Fruit fly (Drosophila melanogaster) whole organism, pupa: ENCODE results near the gene Pten.

Source experiments
- CG10348 ChIP-seq: fragments of 200-800 bp; sonication (Bioruptor generic); IDR thresholded peaks from 2 replicates; pipeline ENCODE4 v1.3.6; 2022; ENCODE audit warnings: missing biosample characterization, missing genetic modification characterization
- CG12605 ChIP-seq: fragments of 200-800 bp; sonication (Bioruptor generic); IDR thresholded peaks from 2 replicates; pipeline ENCODE4 v1.3.6; 2022; ENCODE audit warnings: missing biosample characterization, missing genetic modification characterization
- CG13204 ChIP-seq: fragments of 200-800 bp; sonication (Bioruptor generic); optimal IDR thresholded peaks from 2 replicates; lab custom pipeline; 2018; ENCODE audit warnings: missing biosample characterization, mild to moderate bottlenecking, missing genetic modification characterization, moderate library complexity
- CG14655 ChIP-seq: fragments of 200-800 bp; sonication (Bioruptor generic); optimal IDR thresholded peaks from 3 replicates; lab custom pipeline; 2017; ENCODE audit warnings: mild to moderate bottlenecking, missing biosample characterization, missing genetic modification reagents, missing genetic modification characterization
- CG15710 ChIP-seq: fragments of 200-800 bp; sonication (Bioruptor generic); optimal IDR thresholded peaks from 2 replicates; lab custom pipeline; 2018; ENCODE audit warnings: missing biosample characterization, mild to moderate bottlenecking, missing genetic modification characterization, moderate library complexity
- CG17806 ChIP-seq: fragments of 200-800 bp; sonication (Bioruptor generic); optimal IDR thresholded peaks from 2 replicates; lab custom pipeline; 2018; ENCODE audit warnings: missing biosample characterization, mild to moderate bottlenecking, missing genetic modification characterization, moderate library complexity
- CG32121 ChIP-seq: fragments of 200-800 bp; sonication (Bioruptor generic); IDR thresholded peaks from 2 replicates; pipeline ENCODE4 v1.3.6; 2022; ENCODE audit warnings: missing biosample characterization, missing genetic modification characterization
- CG34367 ChIP-seq: fragments of 200-800 bp; sonication (Bioruptor generic); optimal IDR thresholded peaks from 2 replicates; lab custom pipeline; 2018; ENCODE audit warnings: missing biosample characterization, mild to moderate bottlenecking, missing genetic modification characterization
- CG4496 ChIP-seq: fragments of 200-800 bp; sonication (Bioruptor generic); IDR thresholded peaks from 3 replicates; pipeline ENCODE4 v1.3.6; 2022; ENCODE audit warnings: missing biosample characterization, missing genetic modification characterization
- CG8159 ChIP-seq: fragments of 200-800 bp; sonication (Bioruptor generic); optimal IDR thresholded peaks from 3 replicates; lab custom pipeline; 2018; ENCODE audit warnings: missing biosample characterization, mild to moderate bottlenecking, missing genetic modification characterization, moderate library complexity
- CG8301 ChIP-seq: fragments of 200-800 bp; sonication (Bioruptor generic); optimal IDR thresholded peaks from 2 replicates; lab custom pipeline; 2018; ENCODE audit warnings: missing biosample characterization, mild to moderate bottlenecking, missing genetic modification characterization
- CG9948 ChIP-seq: fragments of 200-800 bp; sonication (Bioruptor generic); optimal IDR thresholded peaks from 2 replicates; lab custom pipeline; 2018; ENCODE audit warnings: missing biosample characterization, mild to moderate bottlenecking, missing genetic modification characterization, moderate library complexity
- D1 ChIP-seq: fragments of 200-800 bp; sonication (Bioruptor generic); optimal IDR thresholded peaks from 2 replicates; lab custom pipeline; 2018; ENCODE audit warnings: missing biosample characterization, mild to moderate bottlenecking, missing genetic modification characterization, moderate library complexity
- EcR ChIP-seq: fragments of 200-800 bp; sonication (Bioruptor generic); optimal IDR thresholded peaks from 3 replicates; lab custom pipeline; 2019; ENCODE audit warnings: missing biosample characterization, missing genetic modification characterization, mild to moderate bottlenecking, moderate library complexity, missing genetic modification reagents
- Ets98B ChIP-seq: fragments of 200-800 bp; sonication (Bioruptor generic); IDR thresholded peaks from 2 replicates; pipeline ENCODE4 v1.3.6; 2022; ENCODE audit warnings: missing biosample characterization, missing genetic modification characterization
- Pif1A ChIP-seq: fragments of 200-800 bp; sonication (Bioruptor generic); optimal IDR thresholded peaks from 3 replicates; lab custom pipeline; 2016; ENCODE audit warnings: missing biosample characterization, missing genetic modification characterization
- Pif1B ChIP-seq: fragments of 200-800 bp; sonication (Bioruptor generic); optimal IDR thresholded peaks from 3 replicates; lab custom pipeline; 2016; ENCODE audit warnings: missing biosample characterization, missing genetic modification characterization
- Snoo ChIP-seq: fragments of 200-800 bp; sonication (Bioruptor generic); optimal IDR thresholded peaks from 3 replicates; lab custom pipeline; 2017; ENCODE audit warnings: missing biosample characterization, mild to moderate bottlenecking, missing genetic modification characterization, inconsistent platforms
- fd96Ca ChIP-seq: fragments of 200-800 bp; sonication (Bioruptor generic); IDR thresholded peaks from 3 replicates; pipeline ENCODE4 v1.3.6; 2022; ENCODE audit warnings: missing biosample characterization, missing genetic modification characterization
- gl ChIP-seq: fragments of 200-800 bp; sonication (Bioruptor generic); optimal IDR thresholded peaks from 2 replicates; lab custom pipeline; 2018; ENCODE audit warnings: missing biosample characterization, mild to moderate bottlenecking, missing genetic modification characterization
- rn ChIP-seq: fragments of 200-800 bp; sonication (Bioruptor generic); IDR thresholded peaks from 2 replicates; pipeline ENCODE4 v1.3.6; 2022; ENCODE audit warnings: missing biosample characterization, missing genetic modification characterization

Gene Pten

dm6 chr2L:10301918-10302317, 41.1 kb upstream of the Pten start, which contains the start of gene CG13138:
Gene CG13138 (minus strand): TSS chr2L:10302018.
- no peak for TF ChIP-seq CG17806 (tag; lab: Kevin White, UChicago)
- no peak for TF ChIP-seq Snoo (tag; lab: Kevin White, UChicago)
- TF ChIP-seq CG4496 (GFP tag; lab: Robert Waterston, UW) = no peak
- no peak for TF ChIP-seq CG13204
- no peak for TF ChIP-seq CG9948 (tag; lab: Kevin White, UChicago)
- TF ChIP-seq Pif1B (GFP tag; lab: Kevin White, UChicago) = no peak
- TF ChIP-seq CG12605 (GFP tag; lab: Robert Waterston, UW) = no peak
- no peak for TF ChIP-seq gl (tag; lab: Kevin White, UChicago)
- TF ChIP-seq Ets98B (GFP tag; lab: Robert Waterston, UW) = no peak
- no peak for TF ChIP-seq CG14655 (GFP tag; lab: Kevin White, UChicago)
- TF ChIP-seq fd96Ca (GFP tag; lab: Robert Waterston, UW) = no peak
- no peak for TF ChIP-seq CG15710 (tag; lab: Kevin White, UChicago)
- no peak for TF ChIP-seq D1

DNA sequence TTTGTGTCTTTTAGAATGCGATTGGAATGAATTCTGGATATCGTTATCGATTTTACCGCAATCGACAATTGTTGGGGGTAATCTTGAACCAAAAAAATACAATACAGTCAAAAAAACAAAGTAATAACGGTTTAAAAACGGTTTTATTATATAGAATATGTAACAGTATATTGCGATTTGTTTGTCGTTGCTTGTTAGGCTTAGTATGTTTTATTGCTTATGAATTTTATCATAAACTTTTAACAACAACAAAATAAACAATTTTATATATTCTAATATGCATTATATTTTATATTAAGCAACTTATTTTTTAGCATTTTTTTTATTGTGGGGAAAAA, 38.9 kb upstream of the Pten start, which contains the start of gene CYLD:
CYLD (minus strand) TSS at position 38 of the 338 bp plus-strand sequence.
- no peak for TF ChIP-seq CG8159 (tag; lab: Kevin White, UChicago)
- peak; percentile 50 for TF ChIP-seq CG15710 (tag; lab: Kevin White, UChicago)
- peak; percentile 66 for TF ChIP-seq CG17806 (tag; lab: Kevin White, UChicago)
- TF ChIP-seq CG8301 (tag; lab: Kevin White, UChicago) = peak; percentile 68
- peak; percentile 38 for TF ChIP-seq Snoo (tag; lab: Kevin White, UChicago)
- no peak; the same call in 1 of the 2 replicates for TF ChIP-seq Ets98B (GFP tag; lab: Robert Waterston, UW)
- TF ChIP-seq CG34367 (tag; lab: Kevin White, UChicago) = peak; percentile 43
- TF ChIP-seq CG32121 (GFP tag; lab: Robert Waterston, UW) = peak; percentile 76; the same call in 1 of the 2 replicates
- TF ChIP-seq CG14655 (GFP tag; lab: Kevin White, UChicago) = no peak
- peak; percentile 58 for TF ChIP-seq CG9948 (tag; lab: Kevin White, UChicago)
- TF ChIP-seq D1 = peak; percentile 82

dm6 chr2L:10299077-10299809, 38.4 kb upstream of the Pten start:
- TF ChIP-seq CG8301 (tag; lab: Kevin White, UChicago) (peak; percentile 6), EcR (no peak), Pif1A (GFP tag; lab: Kevin White, UChicago) (no peak), CG13204 (no peak), Ets98B (GFP tag; lab: Robert Waterston, UW) (no peak), CG4496 (GFP tag; lab: Robert Waterston, UW) (no peak), D1 (no peak), gl (tag; lab: Kevin White, UChicago) (no peak), CG34367 (tag; lab: Kevin White, UChicago) (no peak), CG9948 (tag; lab: Kevin White, UChicago) (no peak), CG15710 (tag; lab: Kevin White, UChicago) (no peak), CG32121 (GFP tag; lab: Robert Waterston, UW) (peak; percentile 43; the same call in 1 of the 2 replicates), CG12605 (GFP tag; lab: Robert Waterston, UW) (no peak), CG8159 (tag; lab: Kevin White, UChicago) (no peak), Pif1B (GFP tag; lab: Kevin White, UChicago) (no peak)

- TF ChIP-seq CG14655 (GFP tag; lab: Kevin White, UChicago) = no peak
- TF ChIP-seq CG13204 = no peak
- no peak for TF ChIP-seq CG15710 (tag; lab: Kevin White, UChicago)
- no peak for TF ChIP-seq CG10348 (GFP tag; lab: Robert Waterston, UW)
- no peak for TF ChIP-seq CG12605 (GFP tag; lab: Robert Waterston, UW)
- TF ChIP-seq D1 = no peak
- TF ChIP-seq Pif1B (GFP tag; lab: Kevin White, UChicago) = no peak
- TF ChIP-seq Snoo (tag; lab: Kevin White, UChicago) = no peak
- TF ChIP-seq CG34367 (tag; lab: Kevin White, UChicago) = no peak
- no peak for TF ChIP-seq CG32121 (GFP tag; lab: Robert Waterston, UW)
- no peak for TF ChIP-seq gl (tag; lab: Kevin White, UChicago)
- no peak for TF ChIP-seq Pif1A (GFP tag; lab: Kevin White, UChicago)
- no peak for TF ChIP-seq CG8159 (tag; lab: Kevin White, UChicago)
These were observed 37.5 kb upstream of the Pten start for dm6 chr2L:10298306-10298705.

dm6 chr2L:10294798-10295669, 34.2 kb upstream of the Pten start, which contains the start of gene Hand:
Gene Hand (minus strand): TSS chr2L:10295385.
- TF ChIP-seq CG34367 (tag; lab: Kevin White, UChicago) (no peak), Snoo (tag; lab: Kevin White, UChicago) (no peak), CG15710 (tag; lab: Kevin White, UChicago) (no peak), CG32121 (GFP tag; lab: Robert Waterston, UW) (no peak), EcR (no peak), fd96Ca (GFP tag; lab: Robert Waterston, UW) (no peak), Pif1A (GFP tag; lab: Kevin White, UChicago) (no peak), Pif1B (GFP tag; lab: Kevin White, UChicago) (no peak), CG10348 (GFP tag; lab: Robert Waterston, UW) (no peak), rn (no peak), CG17806 (tag; lab: Kevin White, UChicago) (no peak), gl (tag; lab: Kevin White, UChicago) (no peak), CG12605 (GFP tag; lab: Robert Waterston, UW) (no peak), CG4496 (GFP tag; lab: Robert Waterston, UW) (no peak), CG14655 (GFP tag; lab: Kevin White, UChicago) (no peak), CG13204 (no peak), CG8159 (tag; lab: Kevin White, UChicago) (no peak)
